Worm (Caenorhabditis elegans) whole organism, young adult: ENCODE data around the gene clec-217.

Experiments
- C17E4.6 ChIP-seq: fragments of 200-800 bp; sonication (Bioruptor generic); IDR thresholded peaks from 2 replicates; pipeline ENCODE4 v1.3.6; 2022; ENCODE audit warnings: missing genetic modification reagents, missing genetic modification characterization, missing compliant biosample characterization
- F33H1.4 ChIP-seq: fragments of 200-800 bp; sonication (Bioruptor generic); IDR thresholded peaks from 2 replicates; pipeline ENCODE4 v1.3.6; 2022; ENCODE audit warnings: missing genetic modification reagents, missing genetic modification characterization, missing compliant biosample characterization
- F37B4.10 ChIP-seq: fragments of 200-800 bp; sonication (Bioruptor generic); IDR thresholded peaks from 2 replicates; pipeline ENCODE4 v1.3.6; 2022; ENCODE audit warnings: missing genetic modification characterization, missing compliant biosample characterization
- F57A8.1 ChIP-seq: fragments of 200-800 bp; sonication (Bioruptor generic); optimal IDR thresholded peaks from 2 replicates; lab custom pipeline; 2018; ENCODE audit warnings: mild to moderate bottlenecking, missing genetic modification characterization, moderate library complexity, missing compliant biosample characterization
- T07F8.4 ChIP-seq: sonication (generic microtip); optimal IDR thresholded peaks from 2 replicates; lab custom pipeline; 2016; ENCODE audit warnings: mild to moderate bottlenecking, missing genetic modification characterization, moderate library complexity, missing compliant biosample characterization
- Y53G8AR.9 ChIP-seq: fragments of 200-800 bp; sonication (Bioruptor generic); conservative IDR thresholded peaks from 2 replicates; pipeline ENCODE4 v1.3.6; 2022; ENCODE audit warnings: missing genetic modification reagents, missing genetic modification characterization, missing compliant biosample characterization
- Y56A3A.18 ChIP-seq: fragments of 200-800 bp; sonication (Bioruptor generic); IDR thresholded peaks from 2 replicates; pipeline ENCODE4 v1.3.6; 2022; ENCODE audit warnings: missing genetic modification reagents, missing genetic modification characterization, missing compliant biosample characterization
- Y79H2A.3 ChIP-seq: fragments of 200-800 bp; sonication (Bioruptor generic); conservative IDR thresholded peaks from 2 replicates; pipeline ENCODE4 v1.3.6; 2022; ENCODE audit warnings: missing genetic modification reagents, missing genetic modification characterization, missing compliant biosample characterization
- akir-1 ChIP-seq: fragments of 200-800 bp; sonication (Bioruptor generic); optimal IDR thresholded peaks from 2 replicates; lab custom pipeline; 2018; ENCODE audit warnings: mild to moderate bottlenecking, missing genetic modification characterization, moderate library complexity, missing compliant biosample characterization
- bed-1 ChIP-seq: fragments of 200-800 bp; sonication (Bioruptor generic); IDR thresholded peaks from 2 replicates; pipeline ENCODE4 v1.3.6; 2022; ENCODE audit warnings: missing genetic modification reagents, missing genetic modification characterization, missing compliant biosample characterization
- ccch-3 ChIP-seq: fragments of 200-800 bp; sonication (Bioruptor generic); optimal IDR thresholded peaks from 2 replicates; lab custom pipeline; 2018; ENCODE audit warnings: mild to moderate bottlenecking, missing genetic modification characterization, missing compliant biosample characterization
- cebp-1 ChIP-seq, 2 experiments: fragments of 200-800 bp in 1 of 2; sonication (Bioruptor generic) in 1 of 2; sonication (generic microtip) in 1 of 2; IDR thresholded peaks in 1 of 2; optimal IDR thresholded peaks in 1 of 2; 2 replicates each; pipeline versions ENCODE4 v1.3.6 to Lab custom; 2017 to 2022; ENCODE audit warnings: missing compliant biosample characterization in 2 of 2, missing genetic modification characterization in 2 of 2, mild to moderate bottlenecking in 1 of 2, missing genetic modification reagents in 1 of 2, moderate library complexity in 1 of 2
- cebp-2 ChIP-seq: fragments of 200-800 bp; sonication (Bioruptor generic); IDR thresholded peaks from 2 replicates; pipeline ENCODE4 v1.3.6; 2022; ENCODE audit warnings: missing genetic modification characterization, missing compliant biosample characterization
- ceh-100 ChIP-seq: fragments of 200-800 bp; sonication (Bioruptor generic); IDR thresholded peaks from 2 replicates; pipeline ENCODE4 v1.3.6; 2022; ENCODE audit warnings: missing genetic modification reagents, missing genetic modification characterization, missing compliant biosample characterization
- ceh-58 ChIP-seq: fragments of 200-800 bp; sonication (Bioruptor generic); IDR thresholded peaks from 2 replicates; pipeline ENCODE4 v1.3.6; 2022; ENCODE audit warnings: missing genetic modification characterization, missing compliant biosample characterization
- die-1 ChIP-seq: sonication (generic microtip); optimal IDR thresholded peaks from 2 replicates; lab custom pipeline; 2016; ENCODE audit warnings: missing genotype, mild to moderate bottlenecking, missing genetic modification characterization, missing compliant biosample characterization
- dpff-1 ChIP-seq: sonication (generic microtip); optimal IDR thresholded peaks from 2 replicates; lab custom pipeline; 2017; ENCODE audit warnings: mild to moderate bottlenecking, missing genetic modification characterization, missing compliant biosample characterization
- egl-44 ChIP-seq: fragments of 200-800 bp; sonication (Bioruptor generic); IDR thresholded peaks from 2 replicates; pipeline ENCODE4 v1.3.6; 2022; ENCODE audit warnings: missing genetic modification reagents, missing genetic modification characterization, missing compliant biosample characterization
- him-1 ChIP-seq: sonication (generic microtip); optimal IDR thresholded peaks from 2 replicates; lab custom pipeline; 2016; ENCODE audit warnings: missing genotype, missing genetic modification reagents, missing genetic modification characterization, missing compliant biosample characterization
- hlh-26 ChIP-seq: fragments of 200-800 bp; sonication (Bioruptor generic); conservative IDR thresholded peaks from 2 replicates; pipeline ENCODE4 v1.3.6; 2022; ENCODE audit warnings: missing genetic modification reagents, missing genetic modification characterization, missing compliant biosample characterization
- lin-35 ChIP-seq, 3 experiments: fragments of 150-350 bp in 2 of 3; sonication (generic microtip) in 1 of 3; optimal IDR thresholded peaks; 2 replicates each; lab custom pipeline; 2014 to 2018; ENCODE audit warnings: missing biosample characterization in 3 of 3, missing genetic modification characterization in 3 of 3, missing genetic modification reagents in 3 of 3
- lin-40 ChIP-seq: sonication (generic microtip); optimal IDR thresholded peaks from 2 replicates; lab custom pipeline; 2016; ENCODE audit warnings: missing genetic modification characterization, mild to moderate bottlenecking, missing compliant biosample characterization, missing genotype, missing genetic modification reagents
- madf-10 ChIP-seq: sonication (generic microtip); optimal IDR thresholded peaks from 2 replicates; lab custom pipeline; 2016; ENCODE audit warnings: mild to moderate bottlenecking, missing genetic modification characterization, missing compliant biosample characterization
- madf-3 ChIP-seq: fragments of 200-800 bp; sonication (Bioruptor generic); IDR thresholded peaks from 2 replicates; pipeline ENCODE4 v1.3.6; 2022; ENCODE audit warnings: missing genetic modification reagents, missing genetic modification characterization, missing compliant biosample characterization
- nfya-1 ChIP-seq: sonication (generic microtip); optimal IDR thresholded peaks from 2 replicates; lab custom pipeline; 2017; ENCODE audit warnings: antibody characterized with exemption, missing compliant biosample characterization, missing genetic modification characterization, borderline replicate concordance; ENCODE audit not compliant: insufficient read depth
- nfya-2 ChIP-seq: fragments of 200-800 bp; sonication (Bioruptor generic); IDR thresholded peaks from 2 replicates; pipeline ENCODE4 v1.3.6; 2022; ENCODE audit warnings: missing genetic modification reagents, missing genetic modification characterization, missing compliant biosample characterization
- nhr-27 ChIP-seq: fragments of 200-800 bp; sonication (Bioruptor generic); optimal IDR thresholded peaks from 2 replicates; lab custom pipeline; 2018; ENCODE audit warnings: mild to moderate bottlenecking, missing genetic modification characterization, moderate library complexity, missing compliant biosample characterization
- nhr-80 ChIP-seq: sonication (generic microtip); optimal IDR thresholded peaks from 2 replicates; lab custom pipeline; 2016; ENCODE audit warnings: missing genetic modification characterization, missing compliant biosample characterization
- nhr-90 ChIP-seq: sonication (generic microtip); optimal IDR thresholded peaks from 2 replicates; lab custom pipeline; 2016; ENCODE audit warnings: missing genotype, mild to moderate bottlenecking, missing genetic modification characterization, missing compliant biosample characterization
- pbrm-1 ChIP-seq: fragments of 200-800 bp; sonication (Bioruptor generic); IDR thresholded peaks from 2 replicates; pipeline ENCODE4 v1.3.6; 2022; ENCODE audit warnings: missing genetic modification reagents, missing genetic modification characterization, missing compliant biosample characterization
- pha-4 ChIP-seq: fragments of 150-350 bp; sonication (generic microtip); optimal IDR thresholded peaks from 2 replicates; lab custom pipeline; 2014; ENCODE audit warnings: missing biosample characterization, missing genetic modification reagents, missing genetic modification characterization
- rcor-1 ChIP-seq: fragments of 200-800 bp; sonication (Bioruptor generic); IDR thresholded peaks from 2 replicates; pipeline ENCODE4 v1.3.6; 2022; ENCODE audit warnings: missing genetic modification reagents, missing genetic modification characterization, missing compliant biosample characterization
- sdz-38 ChIP-seq: sonication (generic microtip); optimal IDR thresholded peaks from 2 replicates; lab custom pipeline; 2016; ENCODE audit warnings: missing genotype, missing genetic modification characterization, missing compliant biosample characterization
- snpc-3.4 ChIP-seq: sonication (generic microtip); optimal IDR thresholded peaks from 2 replicates; lab custom pipeline; 2017; ENCODE audit warnings: missing genetic modification characterization, mild to moderate bottlenecking, missing compliant biosample characterization, antibody characterized with exemption, moderate library complexity, missing genotype, missing genetic modification reagents
- unc-130 ChIP-seq: sonication (generic microtip); optimal IDR thresholded peaks from 2 replicates; lab custom pipeline; 2016; ENCODE audit warnings: missing genetic modification reagents, missing genetic modification characterization, missing compliant biosample characterization
- unc-62 ChIP-seq: fragments of 150-350 bp; optimal IDR thresholded peaks from 2 replicates; lab custom pipeline; 2014; ENCODE audit warnings: missing biosample characterization, missing genetic modification reagents, missing genetic modification characterization
- zfh-2 ChIP-seq: fragments of 200-800 bp; sonication (Bioruptor generic); conservative IDR thresholded peaks from 2 replicates; pipeline ENCODE4 v1.3.6; 2022; ENCODE audit warnings: missing genetic modification reagents, missing genetic modification characterization, missing compliant biosample characterization
- zim-3 ChIP-seq: sonication (generic microtip); optimal IDR thresholded peaks from 2 replicates; lab custom pipeline; 2017; ENCODE audit warnings: mild to moderate bottlenecking, missing genetic modification characterization, moderate library complexity, missing compliant biosample characterization
- ztf-18 ChIP-seq: sonication (generic microtip); optimal IDR thresholded peaks from 2 replicates; lab custom pipeline; 2016; ENCODE audit warnings: missing genotype, mild to moderate bottlenecking, missing genetic modification characterization, missing compliant biosample characterization
- ztf-25 ChIP-seq: fragments of 200-800 bp; sonication (Bioruptor generic); IDR thresholded peaks from 2 replicates; pipeline ENCODE4 v1.3.6; 2022; ENCODE audit warnings: missing genetic modification reagents, missing genetic modification characterization, missing compliant biosample characterization
- ztf-3 ChIP-seq: fragments of 200-800 bp; sonication (Bioruptor generic); optimal IDR thresholded peaks from 2 replicates; lab custom pipeline; 2018; ENCODE audit warnings: mild to moderate bottlenecking, missing genetic modification characterization, missing compliant biosample characterization

The clec-217 gene

ce11 chrV:8007460-8008292 lies 49.0 kb upstream of the clec-217 start, which contains the start of gene Y97E10AR.3 (continued):
- no peak for TF ChIP-seq ccch-3 (GFP tag; lab: Kevin White, UChicago)
- no peak for TF ChIP-seq him-1 (tag; lab: Kevin White, UChicago)
- TF ChIP-seq hlh-26 (GFP tag; lab: Robert Waterston, UW), result no peak
- TF ChIP-seq, all 124 proteins: peak for 5

- no peak for TF ChIP-seq egl-44
- TF ChIP-seq cebp-1 (GFP tag; IDR thresholded peaks at IDR 0.05; lab: Robert Waterston, UW), result no peak
- no peak for TF ChIP-seq cebp-1 (tag; optimal IDR thresholded peaks at IDR 0.05; lab: Kevin White, UChicago)
- TF ChIP-seq unc-130 (GFP tag; lab: Kevin White, UChicago), result no peak
- TF ChIP-seq lin-35 (GFP tag; optimal IDR thresholded peaks at IDR 0.05; lab: Kevin White, UChicago), result no peak
- TF ChIP-seq, all 124 proteins: peak for 0
Measured at ce11 chrV:8005000-8005399, 46.4 kb upstream of the clec-217 start, which contains the start of gene Y97E10AR.8. TSS of gene Y97E10AR.8 (plus strand) at chrV:8005300.

- TF ChIP-seq nhr-27 (tag; lab: Kevin White, UChicago), result no peak
- TF ChIP-seq ztf-3 (GFP tag; lab: Kevin White, UChicago), result no peak
- no peak for TF ChIP-seq C17E4.6
- TF ChIP-seq zim-3 (tag; lab: Kevin White, UChicago), result no peak
- no peak for TF ChIP-seq him-1 (tag; lab: Kevin White, UChicago)
- TF ChIP-seq Y79H2A.3 (GFP tag; lab: Robert Waterston, UW), result no peak
- no peak for TF ChIP-seq F57A8.1 (GFP tag; lab: Kevin White, UChicago)
- TF ChIP-seq ztf-25 (GFP tag; lab: Robert Waterston, UW), result no peak
- TF ChIP-seq ceh-58, result no peak
- TF ChIP-seq unc-62 (GFP tag; lab: Kevin White, UChicago), result peak; percentile 78
- no peak for TF ChIP-seq cebp-2
- TF ChIP-seq rcor-1, result 0 out of 2 replicates have a peak, but pooled peaks have one; percentile 21
- TF ChIP-seq madf-10 (tag; lab: Kevin White, UChicago), result peak; percentile 29
- no peak for TF ChIP-seq F33H1.4
- TF ChIP-seq Y56A3A.18, result 0 out of 2 replicates have a peak, but pooled peaks have one; percentile 68
- TF ChIP-seq snpc-3.4 (tag; lab: Kevin White, UChicago), result peak; percentile 1
- TF ChIP-seq T07F8.4, result no peak
- TF ChIP-seq die-1, result no peak
- TF ChIP-seq F37B4.10 (GFP tag; lab: Robert Waterston, UW), result no peak
- no peak for TF ChIP-seq dpff-1 (tag; lab: Kevin White, UChicago)
- 0 out of 2 replicates have a peak, but pooled peaks have one; percentile 30 for TF ChIP-seq madf-3 (GFP tag; lab: Robert Waterston, UW)
- peak; percentile 84 for TF ChIP-seq lin-40
- no peak for TF ChIP-seq cebp-1 (GFP tag; IDR thresholded peaks at IDR 0.05; lab: Robert Waterston, UW)
- TF ChIP-seq cebp-1 (tag; optimal IDR thresholded peaks at IDR 0.05; lab: Kevin White, UChicago), result peak; percentile 88
- no peak for TF ChIP-seq ceh-100 (GFP tag; lab: Robert Waterston, UW)
- 0 out of 2 replicates have a peak, but pooled peaks have one; percentile 68 for TF ChIP-seq Y53G8AR.9
- no peak for TF ChIP-seq bed-1 (GFP tag; lab: Robert Waterston, UW)
- TF ChIP-seq lin-35 (GFP tag; optimal IDR thresholded peaks at IDR 0.05; lab: Kevin White, UChicago), result peak in 1 of 3 experiments; percentile 80
- TF ChIP-seq pbrm-1, result peak; percentile 57
- TF ChIP-seq ztf-18, result peak; percentile 49
- TF ChIP-seq akir-1 (GFP tag; lab: Kevin White, UChicago), result no peak
- peak; percentile 58 for TF ChIP-seq pha-4 (tag; lab: Kevin White, UChicago)
- TF ChIP-seq sdz-38 (tag; lab: Kevin White, UChicago), result no peak
- no peak for TF ChIP-seq nfya-2 (GFP tag; lab: Robert Waterston, UW)
- TF ChIP-seq zfh-2 (GFP tag; lab: Robert Waterston, UW), result 0 out of 2 replicates have a peak, but pooled peaks have one; percentile 5
- peak; percentile 98 for TF ChIP-seq nhr-80 (tag; lab: Kevin White, UChicago)
- peak; percentile 58 for TF ChIP-seq nhr-90
- no peak for TF ChIP-seq nfya-1 (tag; lab: Kevin White, UChicago)
Measured at ce11 chrV:8000929-8001513, 42.4 kb upstream of the clec-217 start, which contains the start of gene Y97E10AR.1. TSS of gene Y97E10AR.1 (plus strand) at chrV:8001463.
